Fruit fly (Drosophila melanogaster): ENCODE data around the gene Itgbn.

Gene Itgbn

dm6 chr2L:21020015-21020414, 32.8 kb upstream of the Itgbn start (continued):
- TF ChIP-seq sisA (GFP tag; IDR thresholded peaks at IDR 0.05) (0 out of 2 replicates have a peak, but pooled peaks have one; percentile 4), E2f1 (GFP tag; IDR thresholded peaks at IDR 0.05) (no peak), CG12299 (tag; optimal IDR thresholded peaks at IDR 0.05) (no peak), Ravus (GFP tag; IDR thresholded peaks at IDR 0.05) (no peak), CG30020 (tag; optimal IDR thresholded peaks at IDR 0.05) (no peak), CG33557 (GFP tag; optimal IDR thresholded peaks at IDR 0.05) (peak; percentile 26), Doc2 (GFP tag; IDR thresholded peaks at IDR 0.05) (no peak), sens (GFP tag) (peak; percentile 65), Opbp (GFP tag; IDR thresholded peaks at IDR 0.05; ENCODE audit: partially characterized antibody) (no peak), CG10267 (tag; optimal IDR thresholded peaks at IDR 0.05) (peak; percentile 50), CG10979 (tag; optimal IDR thresholded peaks at IDR 0.05) (peak; percentile 67), Xrp1 (GFP tag; IDR thresholded peaks at IDR 0.05) (peak; percentile 52), hbn (GFP tag; IDR thresholded peaks at IDR 0.05; ENCODE audit: partially characterized antibody) (no peak), lola (GFP tag; optimal IDR thresholded peaks at IDR 0.05) (peak in 1 of 3 experiments; percentile 11), CG15696 (tag; optimal IDR thresholded peaks at IDR 0.05) (peak; percentile 44), wek (GFP tag; optimal IDR thresholded peaks at IDR 0.05) (no peak), CG2202 (tag; optimal IDR thresholded peaks at IDR 0.05) (no peak)

dm6 chr2L:21024006-21024687, 28.7 kb upstream of the Itgbn start:
- TF ChIP-seq sisA (GFP tag; IDR thresholded peaks at IDR 0.05), result no peak
- TF ChIP-seq Pdp1 (GFP tag; optimal IDR thresholded peaks at IDR 0.05), result peak in 1 of 2 experiments; percentile 78
- TF ChIP-seq gsb-n (tag; optimal IDR thresholded peaks at IDR 0.05), result peak; percentile 47
- peak; percentile 60 for TF ChIP-seq Awh (GFP tag; IDR thresholded peaks at IDR 0.05)
- no peak for TF ChIP-seq nmo (GFP tag; optimal IDR thresholded peaks at IDR 0.05)
- TF ChIP-seq CG6791 (GFP tag; IDR thresholded peaks at IDR 0.05; ENCODE audit: partially characterized antibody), result no peak
- no peak for TF ChIP-seq CG33213 (GFP tag; optimal IDR thresholded peaks at IDR 0.05)
- no peak for TF ChIP-seq Dek (tag; optimal IDR thresholded peaks at IDR 0.05)
- no peak for TF ChIP-seq CG4707 (GFP tag; optimal IDR thresholded peaks at IDR 0.05)
- no peak for TF ChIP-seq CG14860 (GFP tag; IDR thresholded peaks at IDR 0.05; ENCODE audit: partially characterized antibody)
- TF ChIP-seq kni (GFP tag; optimal IDR thresholded peaks at IDR 0.05), result peak; percentile 68
- no peak for TF ChIP-seq CG9876 (GFP tag; optimal IDR thresholded peaks at IDR 0.05)
- no peak for TF ChIP-seq CG34376 (GFP tag; optimal IDR thresholded peaks at IDR 0.05)
- no peak for TF ChIP-seq Nf-YA (GFP tag; IDR thresholded peaks at IDR 0.05)
- no peak for TF ChIP-seq gcm2 (GFP tag; optimal IDR thresholded peaks at IDR 0.05)
- TF ChIP-seq Abd-B (GFP tag; optimal IDR thresholded peaks at IDR 0.05), result no peak
- TF ChIP-seq CG18599 (GFP tag; optimal IDR thresholded peaks at IDR 0.05), result no peak
- no peak for TF ChIP-seq NC2β (GFP tag; optimal IDR thresholded peaks at IDR 0.05)
- TF ChIP-seq Hmr (GFP tag; optimal IDR thresholded peaks at IDR 0.05), result no peak
- peak; percentile 44 for TF ChIP-seq abd-A (tag; optimal IDR thresholded peaks at IDR 0.05)
- no peak for TF ChIP-seq gfzf (GFP tag; optimal IDR thresholded peaks at IDR 0.05)
- TF ChIP-seq grn (GFP tag; optimal IDR thresholded peaks at IDR 0.05), result peak; percentile 53
- no peak for TF ChIP-seq CG6254 (GFP tag; optimal IDR thresholded peaks at IDR 0.05)
- no peak for TF ChIP-seq Hr51 (GFP tag; optimal IDR thresholded peaks at IDR 0.05)
- TF ChIP-seq CG17359 (tag; optimal IDR thresholded peaks at IDR 0.05), result no peak
- 0 out of 3 replicates have a peak, but pooled peaks have one; percentile 8 for TF ChIP-seq CG2199 (GFP tag; IDR thresholded peaks at IDR 0.05)
- TF ChIP-seq HLH3B (GFP tag; IDR thresholded peaks at IDR 0.05), result no peak
- no peak for TF ChIP-seq CG1792 (GFP tag; optimal IDR thresholded peaks at IDR 0.05)
- peak in 1 of 3 experiments; percentile 73 for TF ChIP-seq Stat92E (GFP tag; optimal IDR thresholded peaks at IDR 0.05)
- no peak for TF ChIP-seq sim (GFP tag; IDR thresholded peaks at IDR 0.05)
- no peak for TF ChIP-seq esg (GFP tag; conservative IDR thresholded peaks at IDR 0.05)

All from whole organism, embryonic.